Fruit fly (Drosophila melanogaster): ENCODE results near the gene Tsp.

Gene Tsp

dm6 chr2L:6673211-6674012 lies 35.5 kb downstream of the Tsp start, which contains the start of gene Spn27A (continued):
- peak; percentile 18 to 68 for TF ChIP-seq bsh (GFP tag; optimal IDR thresholded peaks at IDR 0.05)
- peak; percentile 59 for TF ChIP-seq Abd-B (GFP tag; optimal IDR thresholded peaks at IDR 0.05)
- TF ChIP-seq CG33213 (GFP tag; optimal IDR thresholded peaks at IDR 0.05): peak; percentile 52
- 0 out of 2 replicates have a peak, but pooled peaks have one; percentile 41 for TF ChIP-seq stc (GFP tag; IDR thresholded peaks at IDR 0.05)
- TF ChIP-seq crol (GFP tag; IDR thresholded peaks at IDR 0.05): peak; percentile 70
- TF ChIP-seq CG7839 (tag; optimal IDR thresholded peaks at IDR 0.05): no peak
- TF ChIP-seq CG2129 (GFP tag; IDR thresholded peaks at IDR 0.05; ENCODE audit: partially characterized antibody): no peak
- TF ChIP-seq CG6791 (GFP tag; IDR thresholded peaks at IDR 0.05; ENCODE audit: partially characterized antibody): no peak
- peak; percentile 20; the same call in 1 of the 2 replicates for TF ChIP-seq CG32767 (GFP tag; IDR thresholded peaks at IDR 0.05)
- TF ChIP-seq Kr (GFP tag; optimal IDR thresholded peaks at IDR 0.05): no peak
- no peak for TF ChIP-seq CG34422 (GFP tag; IDR thresholded peaks at IDR 0.05)
- peak in 1 of 2 experiments; percentile 53 for TF ChIP-seq Eip74EF (GFP tag; optimal IDR thresholded peaks at IDR 0.05)
- peak; percentile 39; the same call in 1 of the 2 replicates for TF ChIP-seq CG32772 (GFP tag; IDR thresholded peaks at IDR 0.05)
- TF ChIP-seq schlank (tag; optimal IDR thresholded peaks at IDR 0.05): no peak
- TF ChIP-seq Sry-β (GFP tag; optimal IDR thresholded peaks at IDR 0.05): peak; percentile 54
- peak; percentile 66 for TF ChIP-seq Max (GFP tag; optimal IDR thresholded peaks at IDR 0.05)
- no peak for TF ChIP-seq otp (GFP tag; IDR thresholded peaks at IDR 0.05)
- TF ChIP-seq nau (GFP tag; optimal IDR thresholded peaks at IDR 0.05): peak; percentile 60
- peak; percentile 66 for TF ChIP-seq Blimp-1 (GFP tag; optimal IDR thresholded peaks at IDR 0.05)
- TF ChIP-seq wor (GFP tag; IDR thresholded peaks at IDR 0.05): no peak; the same call in 1 of the 2 replicates
- TF ChIP-seq slp2 (GFP tag; optimal IDR thresholded peaks at IDR 0.05): peak; percentile 53
- no peak for TF ChIP-seq CG6765 (GFP tag; optimal IDR thresholded peaks at IDR 0.05)
- TF ChIP-seq Ets97D (GFP tag; optimal IDR thresholded peaks at IDR 0.05): peak; percentile 65
- TF ChIP-seq gem (tag; optimal IDR thresholded peaks at IDR 0.05): peak; percentile 73
- TF ChIP-seq seq (GFP tag; IDR thresholded peaks at IDR 0.05): peak; percentile 26; the same call in 1 of the 2 replicates
- TF ChIP-seq al (GFP tag; IDR thresholded peaks at IDR 0.05): no peak
- TF ChIP-seq Mad (GFP tag; optimal IDR thresholded peaks at IDR 0.05): no peak
- peak; percentile 36 for TF ChIP-seq CG4328 (GFP tag; optimal IDR thresholded peaks at IDR 0.05)
- TF ChIP-seq dan (GFP tag; IDR thresholded peaks at IDR 0.05): no peak
- no peak for TF ChIP-seq CG1024 (GFP tag; IDR thresholded peaks at IDR 0.05)
- no peak for TF ChIP-seq CG2199 (GFP tag; IDR thresholded peaks at IDR 0.05)
- TF ChIP-seq slou (GFP tag; optimal IDR thresholded peaks at IDR 0.05): peak; percentile 51
- peak; percentile 76 for TF ChIP-seq Dp (GFP tag; optimal IDR thresholded peaks at IDR 0.05)
- peak; percentile 61 for TF ChIP-seq unpg (GFP tag; optimal IDR thresholded peaks at IDR 0.05)
- TF ChIP-seq sug (tag; optimal IDR thresholded peaks at IDR 0.05): peak; percentile 2
- TF ChIP-seq ranshi (GFP tag; IDR thresholded peaks at IDR 0.05): no peak
- TF ChIP-seq CG6683 (GFP tag; optimal IDR thresholded peaks at IDR 0.05): no peak
- TF ChIP-seq CG9932 (GFP tag; IDR thresholded peaks at IDR 0.05): peak; percentile 42; the same call in 1 of the 2 replicates
- 0 out of 3 replicates have a peak, but pooled peaks have one; percentile 41 for TF ChIP-seq Opbp (GFP tag; IDR thresholded peaks at IDR 0.05; ENCODE audit: partially characterized antibody)
- TF ChIP-seq MTF-1 (GFP tag; optimal IDR thresholded peaks at IDR 0.05; ENCODE audit: borderline replicate concordance): no peak
- no peak for TF ChIP-seq Tbp (GFP tag; optimal IDR thresholded peaks at IDR 0.05)
- no peak for TF ChIP-seq emc (GFP tag; optimal IDR thresholded peaks at IDR 0.05)
- TF ChIP-seq Xrp1 (GFP tag; IDR thresholded peaks at IDR 0.05): peak; percentile 42; the same call in 1 of the 2 replicates
- TF ChIP-seq CoRest (tag; optimal IDR thresholded peaks at IDR 0.05): peak; percentile 68
- TF ChIP-seq CG10366 (GFP tag; IDR thresholded peaks at IDR 0.05): peak; percentile 49; the same call in 1 of the 2 replicates
- TF ChIP-seq NFAT (GFP tag; IDR thresholded peaks at IDR 0.05): peak; percentile 1; the same call in 1 of the 2 replicates
- no peak for TF ChIP-seq HLH4C (GFP tag; IDR thresholded peaks at IDR 0.05; ENCODE audit: partially characterized antibody)
- peak; percentile 95 for TF ChIP-seq Med (GFP tag)
